Worm (Caenorhabditis elegans) whole organism, L1 larva: ENCODE measurements around the gene C04F6.7.

Experiments
- ceh-82 ChIP-seq, 3 experiments: fragments of 150-350 bp in 1 of 3; sonication (generic microtip) in 2 of 3; optimal IDR thresholded peaks; 2 replicates each; lab custom pipeline; 2014 to 2017; ENCODE audit warnings: missing biosample characterization in 3 of 3, missing genetic modification characterization in 3 of 3
- dpl-1 ChIP-seq, 3 experiments: fragments of 150-350 bp in 2 of 3; sonication (generic microtip) in 1 of 3; optimal IDR thresholded peaks; 2 replicates each; lab custom pipeline; 2014 to 2017; ENCODE audit warnings: missing biosample characterization in 3 of 3, missing genetic modification characterization in 3 of 3, missing genetic modification reagents in 3 of 3
- dsc-1 ChIP-seq: sonication (generic microtip); optimal IDR thresholded peaks from 2 replicates; lab custom pipeline; 2016; ENCODE audit warnings: mild to moderate bottlenecking, missing genetic modification characterization, missing compliant biosample characterization
- fkh-10 ChIP-seq: sonication (generic microtip); optimal IDR thresholded peaks from 2 replicates; lab custom pipeline; 2017; ENCODE audit warnings: missing biosample characterization, missing genetic modification reagents, missing genetic modification characterization
- nhr-76 ChIP-seq: sonication (generic microtip); optimal IDR thresholded peaks from 2 replicates; lab custom pipeline; 2017; ENCODE audit warnings: missing biosample characterization, missing genetic modification characterization
- nhr-85 ChIP-seq: sonication (generic microtip); peaks from one replicate; lab custom pipeline; 2016; ENCODE audit warnings: missing genetic modification characterization, inconsistent platforms, missing compliant biosample characterization
- pqm-1 ChIP-seq: sonication (generic microtip); optimal IDR thresholded peaks from 3 replicates; lab custom pipeline; 2017; ENCODE audit warnings: missing biosample characterization, missing genetic modification characterization

ce11 chrX:3444514-3444913, 25.5 kb upstream of the C04F6.7 start, which contains the start of gene ZK813.7:
- TF ChIP-seq pqm-1 (tag; lab: Kevin White, UChicago) (no peak), dsc-1 (no peak), ceh-82 (tag; optimal IDR thresholded peaks at IDR 0.05; lab: Kevin White, UChicago) (no peak), fkh-10 (GFP tag; lab: Kevin White, UChicago) (no peak), nhr-76 (tag; lab: Kevin White, UChicago) (no peak), dpl-1 (GFP tag; optimal IDR thresholded peaks at IDR 0.05; lab: Kevin White, UChicago) (no peak), nhr-85 (tag; lab: Kevin White, UChicago) (no peak)
